Fruit fly (Drosophila melanogaster) whole organism, embryonic: ENCODE measurements around the gene dmrt11E.

Experiments used
- Adf1 ChIP-seq: fragments of 200-800 bp; sonication (Bioruptor generic); IDR thresholded peaks from 2 replicates; pipeline ENCODE4 v1.3.6; 2022; ENCODE audit warnings: missing biosample characterization, missing genetic modification characterization
- Atf3 ChIP-seq: fragments of 200-800 bp; sonication (Bioruptor generic); optimal IDR thresholded peaks from 3 replicates; lab custom pipeline; 2016; ENCODE audit warnings: missing biosample characterization, missing genetic modification characterization
- Atf6 ChIP-seq: fragments of 200-800 bp; sonication (Bioruptor generic); IDR thresholded peaks from 2 replicates; pipeline ENCODE4 v1.3.6; 2022; ENCODE audit warnings: missing biosample characterization, missing genetic modification characterization
- Blimp-1 ChIP-seq: fragments of 200-800 bp; sonication (Bioruptor generic); optimal IDR thresholded peaks from 3 replicates; lab custom pipeline; 2018; ENCODE audit warnings: missing biosample characterization, missing genetic modification characterization, mild to moderate bottlenecking, moderate library complexity, missing genetic modification reagents
- CG10147 ChIP-seq: fragments of 200-800 bp; sonication (Bioruptor generic); optimal IDR thresholded peaks from 2 replicates; lab custom pipeline; 2019; ENCODE audit warnings: missing biosample characterization, mild to moderate bottlenecking, missing genetic modification characterization, moderate library complexity
- CG11696 ChIP-seq: fragments of 200-800 bp; sonication (Bioruptor generic); IDR thresholded peaks from 2 replicates; pipeline ENCODE4 v1.3.6; 2022; ENCODE audit warnings: missing biosample characterization, missing genetic modification characterization
- CG12391 ChIP-seq: fragments of 200-800 bp; sonication (Bioruptor generic); optimal IDR thresholded peaks from 3 replicates; lab custom pipeline; 2018; ENCODE audit warnings: missing biosample characterization, mild to moderate bottlenecking, missing genetic modification characterization, moderate library complexity
- CG15269 ChIP-seq: fragments of 200-800 bp; sonication (Bioruptor generic); optimal IDR thresholded peaks from 2 replicates; lab custom pipeline; 2018; ENCODE audit warnings: missing biosample characterization, mild to moderate bottlenecking, missing genetic modification characterization, moderate library complexity
- CG15514 ChIP-seq: fragments of 200-800 bp; sonication (Bioruptor generic); optimal IDR thresholded peaks from 3 replicates; lab custom pipeline; 2017; ENCODE audit warnings: missing biosample characterization, missing genetic modification characterization, mild to moderate bottlenecking, moderate library complexity, missing genetic modification reagents
- CG17385 ChIP-seq: fragments of 200-800 bp; sonication (Bioruptor generic); optimal IDR thresholded peaks from 3 replicates; lab custom pipeline; 2018; ENCODE audit warnings: missing biosample characterization, mild to moderate bottlenecking, missing genetic modification characterization
- CG34376 ChIP-seq: fragments of 200-800 bp; sonication (Bioruptor generic); optimal IDR thresholded peaks from 2 replicates; lab custom pipeline; 2018; ENCODE audit warnings: missing biosample characterization, mild to moderate bottlenecking, missing genetic modification characterization
- CG3995 ChIP-seq: fragments of 200-800 bp; sonication (Bioruptor generic); optimal IDR thresholded peaks from 3 replicates; lab custom pipeline; 2016; ENCODE audit warnings: missing biosample characterization, missing genetic modification characterization
- CG42726 ChIP-seq: fragments of 200-800 bp; sonication (Bioruptor generic); IDR thresholded peaks from 2 replicates; pipeline ENCODE4 v1.3.6; 2022; ENCODE audit warnings: missing biosample characterization, missing genetic modification characterization; ENCODE audit not compliant: partially characterized antibody
- CG4617 ChIP-seq: fragments of 200-800 bp; sonication (Bioruptor generic); optimal IDR thresholded peaks from 3 replicates; lab custom pipeline; 2016; ENCODE audit warnings: missing biosample characterization, missing genetic modification characterization, borderline replicate concordance
- CG4707 ChIP-seq: fragments of 200-800 bp; sonication (Bioruptor generic); optimal IDR thresholded peaks from 2 replicates; lab custom pipeline; 2018; ENCODE audit warnings: missing biosample characterization, mild to moderate bottlenecking, missing genetic modification characterization, moderate library complexity
- CG4730 ChIP-seq: fragments of 200-800 bp; sonication (Bioruptor generic); IDR thresholded peaks from 2 replicates; pipeline ENCODE4 v1.3.6; 2022; ENCODE audit warnings: missing biosample characterization, missing genetic modification characterization
- CG5245 ChIP-seq: fragments of 200-800 bp; sonication (Bioruptor generic); optimal IDR thresholded peaks from 3 replicates; lab custom pipeline; 2016; ENCODE audit warnings: missing biosample characterization, missing genetic modification characterization
- CG6765 ChIP-seq: fragments of 200-800 bp; sonication (Bioruptor generic); optimal IDR thresholded peaks from 3 replicates; lab custom pipeline; 2017; ENCODE audit warnings: missing biosample characterization, mild to moderate bottlenecking, missing genetic modification characterization
- CG7271 ChIP-seq: fragments of 200-800 bp; sonication (Bioruptor generic); optimal IDR thresholded peaks from 2 replicates; lab custom pipeline; 2018; ENCODE audit warnings: missing biosample characterization, mild to moderate bottlenecking, missing genetic modification characterization, moderate library complexity
- CG7786 ChIP-seq: fragments of 200-800 bp; sonication (Bioruptor generic); optimal IDR thresholded peaks from 2 replicates; lab custom pipeline; 2016; ENCODE audit warnings: missing biosample characterization, missing genetic modification characterization
- CG9609 ChIP-seq: fragments of 200-800 bp; sonication (Bioruptor generic); optimal IDR thresholded peaks from 3 replicates; lab custom pipeline; 2016; ENCODE audit warnings: missing biosample characterization, missing genetic modification characterization
- ERR ChIP-seq: fragments of 200-800 bp; sonication (Bioruptor generic); optimal IDR thresholded peaks from 2 replicates; lab custom pipeline; 2016; ENCODE audit warnings: missing biosample characterization, missing genetic modification characterization
- Eip74EF ChIP-seq, 2 experiments: fragments of 200-800 bp in 1 of 2; fragments of >200 bp in 1 of 2; sonication (Bioruptor generic) in 1 of 2; optimal IDR thresholded peaks; 2 replicates each; lab custom pipeline; 2017 to 2019; ENCODE audit warnings: missing biosample characterization in 2 of 2, missing genetic modification characterization in 2 of 2, mild to moderate bottlenecking in 1 of 2, moderate library complexity in 1 of 2
- HLH54F ChIP-seq: fragments of 200-800 bp; sonication (Bioruptor generic); optimal IDR thresholded peaks from 3 replicates; lab custom pipeline; 2016; ENCODE audit warnings: missing biosample characterization, missing genetic modification characterization
- HmgD ChIP-seq: fragments of 200-800 bp; sonication (Bioruptor generic); optimal IDR thresholded peaks from 3 replicates; lab custom pipeline; 2016; ENCODE audit warnings: missing biosample characterization, missing genetic modification characterization
- HmgZ ChIP-seq: fragments of 200-800 bp; sonication (Bioruptor generic); optimal IDR thresholded peaks from 2 replicates; lab custom pipeline; 2018; ENCODE audit warnings: missing biosample characterization, mild to moderate bottlenecking, missing genetic modification characterization
- Med ChIP-seq: fragments of 200-800 bp; sonication (Bioruptor generic); peaks from one replicate; lab custom pipeline; 2016; ENCODE audit warnings: missing biosample characterization, missing genetic modification characterization, mild to moderate bottlenecking, inconsistent platforms, moderate library complexity
- Mes4 ChIP-seq: fragments of 200-800 bp; sonication (Bioruptor generic); optimal IDR thresholded peaks from 2 replicates; lab custom pipeline; 2016; ENCODE audit warnings: missing biosample characterization, missing genetic modification characterization
- NfI ChIP-seq: fragments of 200-800 bp; sonication (Bioruptor generic); optimal IDR thresholded peaks from 3 replicates; lab custom pipeline; 2018; ENCODE audit warnings: missing biosample characterization, mild to moderate bottlenecking, missing genetic modification characterization, moderate library complexity
- Sox102F ChIP-seq: fragments of 200-800 bp; sonication (Bioruptor generic); optimal IDR thresholded peaks from 2 replicates; lab custom pipeline; 2018; ENCODE audit warnings: missing biosample characterization, mild to moderate bottlenecking, missing genetic modification characterization, moderate library complexity
- amos ChIP-seq: fragments of 200-800 bp; sonication (Bioruptor generic); IDR thresholded peaks from 2 replicates; pipeline ENCODE4 v1.3.6; 2022; ENCODE audit warnings: missing biosample characterization, missing genetic modification characterization; ENCODE audit not compliant: partially characterized antibody
- ap ChIP-seq: fragments of 200-800 bp; sonication (Bioruptor generic); IDR thresholded peaks from 2 replicates; pipeline ENCODE4 v1.3.6; 2022; ENCODE audit warnings: missing biosample characterization, missing genetic modification characterization
- chm ChIP-seq: fragments of 200-800 bp; sonication (Bioruptor generic); IDR thresholded peaks from 2 replicates; pipeline ENCODE4 v1.3.6; 2022; ENCODE audit warnings: missing biosample characterization, missing genetic modification characterization
- chn ChIP-seq: fragments of 200-800 bp; sonication (Bioruptor generic); optimal IDR thresholded peaks from 2 replicates; lab custom pipeline; 2016; ENCODE audit warnings: missing biosample characterization, missing genetic modification characterization
- ftz-f1 ChIP-seq: fragments of 200-800 bp; sonication (Bioruptor generic); optimal IDR thresholded peaks from 2 replicates; lab custom pipeline; 2016; ENCODE audit warnings: missing biosample characterization, missing genetic modification characterization
- gcm2 ChIP-seq: fragments of 200-800 bp; sonication (Bioruptor generic); optimal IDR thresholded peaks from 2 replicates; lab custom pipeline; 2016; ENCODE audit warnings: missing biosample characterization, missing genetic modification characterization
- grau ChIP-seq: fragments of 200-800 bp; optimal IDR thresholded peaks from 3 replicates; lab custom pipeline; 2019; ENCODE audit warnings: missing biosample characterization, mild to moderate bottlenecking, missing genetic modification characterization, moderate library complexity
- hkb ChIP-seq, 2 experiments: fragments of 200-800 bp in 1 of 2; fragments of >200 bp in 1 of 2; sonication (Bioruptor generic) in 1 of 2; IDR thresholded peaks in 1 of 2; optimal IDR thresholded peaks in 1 of 2; 2 replicates each; pipeline versions ENCODE4 v1.3.6 to Lab custom; 2017 to 2022; ENCODE audit warnings: missing biosample characterization in 1 of 2, missing genetic modification characterization in 1 of 2
- jigr1 ChIP-seq: fragments of 200-800 bp; sonication (Bioruptor generic); IDR thresholded peaks from 3 replicates; pipeline ENCODE4 v1.3.6; 2022; ENCODE audit warnings: missing biosample characterization, missing genetic modification characterization
- lilli ChIP-seq: fragments of 200-800 bp; sonication (Bioruptor generic); optimal IDR thresholded peaks from 3 replicates; lab custom pipeline; 2016; ENCODE audit warnings: missing biosample characterization, missing genetic modification characterization
- pan ChIP-seq, 4 experiments: fragments of >200 bp in 3 of 4; fragments of 200-800 bp in 1 of 4; sonication (Bioruptor generic) in 1 of 4; optimal IDR thresholded peaks in 3 of 4; IDR thresholded peaks in 1 of 4; 2 replicates each; pipeline versions ENCODE4 v1.3.6 to Lab custom; 2017 to 2022; ENCODE audit warnings: missing biosample characterization in 2 of 4, missing genetic modification characterization in 2 of 4, mixed read lengths in 1 of 4
- salm ChIP-seq: fragments of 200-800 bp; sonication (Bioruptor generic); optimal IDR thresholded peaks from 2 replicates; lab custom pipeline; 2018; ENCODE audit warnings: missing biosample characterization, mild to moderate bottlenecking, missing genetic modification characterization
- sc ChIP-seq, 3 experiments: fragments of >200 bp in 2 of 3; fragments of 200-800 bp in 1 of 3; sonication (Bioruptor generic) in 1 of 3; optimal IDR thresholded peaks; 2 replicates in 2 of 3; 3 replicates in 1 of 3; lab custom pipeline; 2017; ENCODE audit warnings: mild to moderate bottlenecking in 1 of 3, missing biosample characterization in 1 of 3, missing genetic modification characterization in 1 of 3, missing genetic modification reagents in 1 of 3
- sima ChIP-seq: fragments of 200-800 bp; sonication (Bioruptor generic); optimal IDR thresholded peaks from 2 replicates; lab custom pipeline; 2016; ENCODE audit warnings: missing biosample characterization, missing genetic modification characterization
- sob ChIP-seq: fragments of 200-800 bp; sonication (Bioruptor generic); IDR thresholded peaks from 2 replicates; pipeline ENCODE4 v1.3.6; 2022; ENCODE audit warnings: missing biosample characterization, missing genetic modification characterization
- sr ChIP-seq: fragments of 200-800 bp; sonication (Bioruptor generic); IDR thresholded peaks from 3 replicates; pipeline ENCODE4 v1.3.6; 2022; ENCODE audit warnings: missing biosample characterization, missing genetic modification characterization
- tap ChIP-seq: fragments of 200-800 bp; optimal IDR thresholded peaks from 3 replicates; lab custom pipeline; 2019; ENCODE audit warnings: missing biosample characterization, mild to moderate bottlenecking, missing genetic modification characterization, moderate library complexity
- vfl ChIP-seq: fragments of 200-800 bp; sonication (Bioruptor generic); optimal IDR thresholded peaks from 2 replicates; lab custom pipeline; 2016; ENCODE audit warnings: missing biosample characterization, missing genetic modification characterization

Gene dmrt11E

DNA sequence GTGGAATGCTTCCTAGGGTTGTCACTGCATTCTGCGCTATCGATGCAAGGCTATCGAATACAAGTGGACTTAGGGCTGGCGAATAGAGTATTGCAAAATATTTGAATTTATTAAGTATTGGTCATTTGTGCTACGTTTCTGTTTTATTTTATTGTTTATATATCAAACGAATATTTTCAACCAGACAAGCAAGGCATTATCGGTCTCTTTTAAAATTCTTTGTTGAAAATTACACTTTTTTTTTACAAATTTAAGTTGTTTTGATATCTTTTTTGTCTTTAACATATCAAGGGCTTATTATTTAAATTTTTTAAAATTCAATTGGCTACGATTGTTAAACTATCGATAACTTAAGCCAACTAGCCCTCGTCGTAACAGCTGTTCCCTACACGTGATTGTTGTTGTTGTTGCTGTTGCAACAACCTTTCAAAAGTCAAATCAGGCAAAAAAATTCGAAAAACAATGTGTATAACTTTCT lies 19.4 kb downstream of the dmrt11E start, which contains the start of the genes Ype and CG1662 (continued):
- no peak for TF ChIP-seq pan (optimal IDR thresholded peaks at IDR 0.05; lab: Kevin White, UChicago)
- peak in 1 of 2 experiments; percentile 66 for TF ChIP-seq pan (GFP tag; optimal IDR thresholded peaks at IDR 0.05 in 1 of 2, IDR thresholded peaks at IDR 0.05 in 1 of 2)
- TF ChIP-seq CG11696 = no peak; the same call in 1 of the 2 replicates
- no peak for TF ChIP-seq ERR (GFP tag; lab: Kevin White, UChicago)
- no peak for TF ChIP-seq salm
- peak; percentile 75; the same call in 1 of the 2 replicates for TF ChIP-seq Atf6 (GFP tag; lab: Robert Waterston, UW)
- peak; percentile 87 for TF ChIP-seq CG12391 (tag; lab: Kevin White, UChicago)
- TF ChIP-seq chm = peak; percentile 59
- TF ChIP-seq HLH54F (GFP tag; lab: Kevin White, UChicago) = peak; percentile 71
- peak; percentile 67 for TF ChIP-seq Sox102F (GFP tag; lab: Kevin White, UChicago)
- TF ChIP-seq CG10147 = peak; percentile 71
- TF ChIP-seq CG17385 (GFP tag; lab: Kevin White, UChicago) = peak; percentile 60
- peak; percentile 93 for TF ChIP-seq Med
- peak; percentile 45 for TF ChIP-seq Mes4 (GFP tag; lab: Kevin White, UChicago)
- TF ChIP-seq CG7786 = peak; percentile 47
- no peak for TF ChIP-seq CG42726 (GFP tag; lab: Robert Waterston, UW)
- peak; percentile 61 for TF ChIP-seq CG4617
- peak; percentile 76 for TF ChIP-seq chn (GFP tag; lab: Kevin White, UChicago)
- peak; percentile 33; the same call in 1 of the 2 replicates for TF ChIP-seq ap
- peak; percentile 60 for TF ChIP-seq CG3995 (GFP tag; lab: Kevin White, UChicago)
- no peak for TF ChIP-seq CG4707 (GFP tag; lab: Kevin White, UChicago)
- TF ChIP-seq jigr1 (GFP tag; lab: Robert Waterston, UW) = peak; percentile 50; the same call in 1 of the 3 replicates
- peak; percentile 63 for TF ChIP-seq vfl
- no peak for TF ChIP-seq Adf1
- TF ChIP-seq HmgZ (tag; lab: Kevin White, UChicago) = peak; percentile 49
- peak; percentile 77 for TF ChIP-seq grau (tag; lab: Kevin White, UChicago)
- TF ChIP-seq CG4730 (GFP tag; lab: Robert Waterston, UW) = peak; percentile 52
- TF ChIP-seq CG5245 (GFP tag; lab: Kevin White, UChicago) = peak; percentile 47
- peak; percentile 70; the same call in 1 of the 2 replicates for TF ChIP-seq amos
- peak; percentile 51 for TF ChIP-seq CG6765 (GFP tag; lab: Kevin White, UChicago)
- TF ChIP-seq CG15269 = peak; percentile 76
- TF ChIP-seq ftz-f1 (GFP tag; lab: Kevin White, UChicago) = peak; percentile 11
- TF ChIP-seq CG34376 (GFP tag; lab: Kevin White, UChicago) = peak; percentile 47
- peak; percentile 56 for TF ChIP-seq CG9609
- TF ChIP-seq lilli (GFP tag; lab: Kevin White, UChicago) = peak; percentile 84
- no peak for TF ChIP-seq hkb (optimal IDR thresholded peaks at IDR 0.05; lab: Kevin White, UChicago)
- peak; percentile 59 for TF ChIP-seq hkb (GFP tag; IDR thresholded peaks at IDR 0.05; lab: Robert Waterston, UW)
- no peak for TF ChIP-seq sima (GFP tag; lab: Kevin White, UChicago)
- TF ChIP-seq NfI (GFP tag; lab: Kevin White, UChicago) = peak; percentile 77
- TF ChIP-seq Blimp-1 (GFP tag; lab: Kevin White, UChicago) = peak; percentile 57
- TF ChIP-seq HmgD = no peak
- TF ChIP-seq sr (GFP tag; lab: Robert Waterston, UW) = no peak
- peak; percentile 68 for TF ChIP-seq CG15514 (GFP tag; lab: Kevin White, UChicago)
- TF ChIP-seq sob = peak; percentile 76
- TF ChIP-seq tap = peak; percentile 41
- TF ChIP-seq gcm2 (GFP tag; lab: Kevin White, UChicago) = no peak
- TF ChIP-seq CG7271 (tag; lab: Kevin White, UChicago) = no peak
- TF ChIP-seq sc (optimal IDR thresholded peaks at IDR 0.05; lab: Kevin White, UChicago) = no peak
- peak; percentile 15 for TF ChIP-seq sc (GFP tag; optimal IDR thresholded peaks at IDR 0.05; lab: Kevin White, UChicago)
- TF ChIP-seq Eip74EF (GFP tag; optimal IDR thresholded peaks at IDR 0.05; lab: Kevin White, UChicago) = no peak
- TF ChIP-seq Atf3 (GFP tag; lab: Kevin White, UChicago) = peak; percentile 44
